Worm (Caenorhabditis elegans) whole organism, late embryonic: ENCODE data around the gene fbxb-71.
A peak's percentile ranks its signal among the peaks of the same experiment; 100 is the strongest.

Experiments used
- C38D4.7 ChIP-seq: fragments of 200-800 bp; sonication (Bioruptor generic); optimal IDR thresholded peaks from 2 replicates; lab custom pipeline; 2018; ENCODE audit warnings: mild to moderate bottlenecking, missing genetic modification characterization, moderate library complexity, missing compliant biosample characterization
- K09A11.1 ChIP-seq: sonication (generic microtip); optimal IDR thresholded peaks from 2 replicates; lab custom pipeline; 2017; ENCODE audit warnings: antibody characterized with exemption, mild to moderate bottlenecking, missing genetic modification characterization, missing compliant biosample characterization; ENCODE audit not compliant: insufficient read depth
- T23F11.4 ChIP-seq: fragments of 200-800 bp; sonication (Bioruptor generic); optimal IDR thresholded peaks from 2 replicates; lab custom pipeline; 2018; ENCODE audit warnings: mild to moderate bottlenecking, missing genetic modification characterization, missing compliant biosample characterization
- Y22D7AL.16 ChIP-seq: sonication (generic microtip); optimal IDR thresholded peaks from 2 replicates; lab custom pipeline; 2016; ENCODE audit warnings: missing genetic modification characterization, missing compliant biosample characterization
- ceh-14 ChIP-seq: sonication (generic microtip); optimal IDR thresholded peaks from 2 replicates; lab custom pipeline; 2016; ENCODE audit warnings: missing genotype, missing genetic modification characterization, missing compliant biosample characterization
- ceh-2 ChIP-seq: sonication (generic microtip); optimal IDR thresholded peaks from 2 replicates; lab custom pipeline; 2016; ENCODE audit warnings: missing genotype, missing genetic modification characterization, missing compliant biosample characterization
- ceh-22 ChIP-seq: sonication (generic microtip); optimal IDR thresholded peaks from 2 replicates; lab custom pipeline; 2017; ENCODE audit warnings: missing biosample characterization, missing genetic modification characterization
- ceh-30 ChIP-seq: fragments of 150-350 bp; optimal IDR thresholded peaks from 2 replicates; lab custom pipeline; 2014; ENCODE audit warnings: missing biosample characterization, missing genetic modification characterization
- ceh-48 ChIP-seq: sonication (generic microtip); optimal IDR thresholded peaks from 2 replicates; lab custom pipeline; 2016; ENCODE audit warnings: missing genetic modification characterization, inconsistent platforms, missing compliant biosample characterization
- ceh-6 ChIP-seq: fragments of 200-800 bp; sonication (Bioruptor generic); optimal IDR thresholded peaks from 2 replicates; lab custom pipeline; 2018; ENCODE audit warnings: mild to moderate bottlenecking, missing genetic modification characterization, missing compliant biosample characterization
- ceh-9 ChIP-seq: sonication (generic microtip); optimal IDR thresholded peaks from 2 replicates; lab custom pipeline; 2016; ENCODE audit warnings: mild to moderate bottlenecking, missing genetic modification characterization, inconsistent platforms, missing compliant biosample characterization
- che-1 ChIP-seq: sonication (generic microtip); optimal IDR thresholded peaks from 2 replicates; lab custom pipeline; 2016; ENCODE audit warnings: mild to moderate bottlenecking, missing genetic modification characterization, missing compliant biosample characterization
- dmd-4 ChIP-seq: sonication (generic microtip); optimal IDR thresholded peaks from 2 replicates; lab custom pipeline; 2016; ENCODE audit warnings: borderline replicate concordance, missing genetic modification characterization, missing compliant biosample characterization
- dve-1 ChIP-seq: sonication (generic microtip); optimal IDR thresholded peaks from 2 replicates; lab custom pipeline; 2017; ENCODE audit warnings: antibody characterized with exemption, mild to moderate bottlenecking, missing genetic modification characterization, missing compliant biosample characterization
- elt-2 ChIP-seq: sonication (generic microtip); optimal IDR thresholded peaks from 2 replicates; lab custom pipeline; 2016; ENCODE audit warnings: missing genetic modification reagents, missing genetic modification characterization, missing compliant biosample characterization
- elt-4 ChIP-seq: sonication (generic microtip); optimal IDR thresholded peaks from 2 replicates; lab custom pipeline; 2016; ENCODE audit warnings: missing genetic modification characterization, missing compliant biosample characterization
- ets-4 ChIP-seq: sonication (generic microtip); optimal IDR thresholded peaks from 2 replicates; lab custom pipeline; 2016; ENCODE audit warnings: missing genetic modification characterization, missing compliant biosample characterization
- eyg-1 ChIP-seq: sonication (generic microtip); optimal IDR thresholded peaks from 2 replicates; lab custom pipeline; 2016; ENCODE audit warnings: missing genotype, missing genetic modification characterization, missing compliant biosample characterization
- fkh-10 ChIP-seq: fragments of 150-350 bp; optimal IDR thresholded peaks from 2 replicates; lab custom pipeline; 2014; ENCODE audit warnings: missing biosample characterization, missing genetic modification reagents, missing genetic modification characterization
- hlh-13 ChIP-seq: fragments of 200-800 bp; sonication (Bioruptor generic); optimal IDR thresholded peaks from 2 replicates; lab custom pipeline; 2018; ENCODE audit warnings: mild to moderate bottlenecking, missing genetic modification characterization, missing compliant biosample characterization
- hlh-6 ChIP-seq: sonication (generic microtip); optimal IDR thresholded peaks from 2 replicates; lab custom pipeline; 2016; ENCODE audit warnings: missing genotype, missing genetic modification characterization, missing compliant biosample characterization
- hlh-8 ChIP-seq: sonication (generic microtip); optimal IDR thresholded peaks from 2 replicates; lab custom pipeline; 2016; ENCODE audit warnings: missing genotype, missing genetic modification characterization, missing compliant biosample characterization
- lim-6 ChIP-seq: sonication (generic microtip); optimal IDR thresholded peaks from 2 replicates; lab custom pipeline; 2016; ENCODE audit warnings: missing genetic modification characterization, missing compliant biosample characterization
- mec-3 ChIP-seq: sonication (generic microtip); optimal IDR thresholded peaks from 2 replicates; lab custom pipeline; 2016; ENCODE audit warnings: borderline replicate concordance, missing genetic modification characterization, missing compliant biosample characterization
- nhr-232 ChIP-seq: sonication (generic microtip); optimal IDR thresholded peaks from 2 replicates; lab custom pipeline; 2016; ENCODE audit warnings: missing genetic modification characterization, missing compliant biosample characterization
- odd-2 ChIP-seq: sonication (generic microtip); optimal IDR thresholded peaks from 2 replicates; lab custom pipeline; 2017; ENCODE audit warnings: antibody characterized with exemption, mild to moderate bottlenecking, missing genetic modification characterization, missing compliant biosample characterization
- pag-3 ChIP-seq: sonication (generic microtip); optimal IDR thresholded peaks from 2 replicates; lab custom pipeline; 2016; ENCODE audit warnings: missing compliant biosample characterization, missing genetic modification characterization, borderline replicate concordance
- pat-9 ChIP-seq: fragments of 200-800 bp; sonication (Bioruptor generic); optimal IDR thresholded peaks from 2 replicates; lab custom pipeline; 2018; ENCODE audit warnings: mild to moderate bottlenecking, missing genetic modification characterization, moderate library complexity, missing compliant biosample characterization
- pqm-1 ChIP-seq: sonication (generic microtip); optimal IDR thresholded peaks from 2 replicates; lab custom pipeline; 2016; ENCODE audit warnings: missing genetic modification characterization, missing compliant biosample characterization
- pros-1 ChIP-seq: fragments of 150-350 bp; optimal IDR thresholded peaks from 2 replicates; lab custom pipeline; 2014; ENCODE audit warnings: missing biosample characterization, missing genetic modification reagents, missing genetic modification characterization
- ref-2 ChIP-seq: sonication (generic microtip); optimal IDR thresholded peaks from 2 replicates; lab custom pipeline; 2016; ENCODE audit warnings: missing genetic modification characterization, missing compliant biosample characterization
- rnt-1 ChIP-seq: sonication (generic microtip); optimal IDR thresholded peaks from 2 replicates; lab custom pipeline; 2016; ENCODE audit warnings: missing genetic modification characterization, missing compliant biosample characterization
- sox-2 ChIP-seq: fragments of 200-800 bp; sonication (Bioruptor generic); IDR thresholded peaks from 2 replicates; pipeline ENCODE4 v1.3.6; 2022; ENCODE audit warnings: missing genetic modification reagents, missing genetic modification characterization, missing compliant biosample characterization
- sox-4 ChIP-seq: sonication (generic microtip); optimal IDR thresholded peaks from 2 replicates; lab custom pipeline; 2017; ENCODE audit warnings: mild to moderate bottlenecking, missing genetic modification characterization, inconsistent platforms, missing compliant biosample characterization
- tbx-2 ChIP-seq: sonication (generic microtip); optimal IDR thresholded peaks from 2 replicates; lab custom pipeline; 2016; ENCODE audit warnings: missing genetic modification characterization, missing compliant biosample characterization
- ttx-3 ChIP-seq: sonication (generic microtip); optimal IDR thresholded peaks from 2 replicates; lab custom pipeline; 2016; ENCODE audit warnings: missing genetic modification reagents, missing genetic modification characterization, missing compliant biosample characterization
- unc-42 ChIP-seq: sonication (generic microtip); optimal IDR thresholded peaks from 2 replicates; lab custom pipeline; 2016; ENCODE audit warnings: missing genotype, missing genetic modification characterization, missing compliant biosample characterization
- unc-55 ChIP-seq: sonication (generic microtip); optimal IDR thresholded peaks from 2 replicates; lab custom pipeline; 2017; ENCODE audit warnings: missing biosample characterization, missing genetic modification reagents, missing genetic modification characterization
- unc-86 ChIP-seq: sonication (generic microtip); optimal IDR thresholded peaks from 2 replicates; lab custom pipeline; 2016; ENCODE audit warnings: missing genetic modification characterization, missing compliant biosample characterization
- zip-5 ChIP-seq: sonication (generic microtip); optimal IDR thresholded peaks from 2 replicates; lab custom pipeline; 2016; ENCODE audit warnings: missing genetic modification characterization, missing compliant biosample characterization

Gene fbxb-71

DNA sequence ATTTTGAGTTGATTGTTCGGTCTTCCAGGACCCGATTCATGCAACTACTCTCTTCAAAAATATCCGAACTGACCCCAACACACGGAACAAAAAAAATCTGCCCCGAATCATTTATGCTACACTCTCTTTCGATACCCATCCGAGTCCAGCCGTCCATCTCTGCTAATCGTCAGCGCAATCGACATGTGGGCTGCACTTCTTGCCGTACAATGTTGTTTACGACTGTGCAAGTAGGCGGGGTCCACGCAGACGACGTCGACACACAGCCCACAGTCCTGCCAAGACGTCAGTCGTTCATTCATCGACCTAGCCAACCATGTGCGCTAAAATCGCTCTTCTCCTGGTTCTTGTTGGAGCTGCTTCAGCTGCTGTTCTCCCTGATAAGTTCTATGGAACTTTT is 3.9 kb upstream of the fbxb-71 start, which contains the start of gene lbp-1:
Gene lbp-1 (plus strand): TSS at position 301 of the 400 bp plus-strand sequence.
- TF ChIP-seq fkh-10 (GFP tag; lab: Kevin White, UChicago): no peak
- TF ChIP-seq ceh-9: no peak
- no peak for TF ChIP-seq elt-2 (tag; lab: Kevin White, UChicago)
- TF ChIP-seq T23F11.4 (GFP tag; lab: Kevin White, UChicago): no peak
- no peak for TF ChIP-seq pqm-1 (tag; lab: Kevin White, UChicago)
- no peak for TF ChIP-seq dmd-4 (tag; lab: Kevin White, UChicago)
- no peak for TF ChIP-seq pag-3 (tag; lab: Kevin White, UChicago)
- no peak for TF ChIP-seq unc-55 (GFP tag; lab: Kevin White, UChicago)
- TF ChIP-seq dve-1 (tag; lab: Kevin White, UChicago): no peak
- TF ChIP-seq ceh-30 (tag; lab: Kevin White, UChicago): no peak
- TF ChIP-seq ceh-2: no peak
- no peak for TF ChIP-seq ceh-6
- TF ChIP-seq pat-9 (tag; lab: Kevin White, UChicago): no peak
- no peak for TF ChIP-seq hlh-6 (tag; lab: Kevin White, UChicago)
- no peak for TF ChIP-seq hlh-13 (GFP tag; lab: Kevin White, UChicago)

DNA sequence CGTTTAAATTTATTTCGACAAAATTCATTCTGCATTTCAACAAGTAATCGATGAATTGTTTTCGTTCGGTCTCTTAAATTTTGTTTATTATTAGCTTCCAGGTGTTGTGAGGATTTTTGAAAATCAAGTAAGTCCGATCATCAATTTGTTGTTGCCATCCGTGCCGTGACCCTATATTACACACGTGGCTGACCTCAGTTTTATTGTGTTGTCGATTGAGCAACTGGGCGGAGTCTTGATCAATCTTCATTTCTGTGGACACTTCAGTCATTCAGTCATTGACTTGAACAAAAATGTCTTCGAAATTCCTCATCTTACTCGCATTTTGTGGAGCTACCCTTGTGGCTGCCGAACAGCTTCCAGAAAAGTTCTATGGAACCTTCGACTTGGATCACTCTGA is 2.2 kb upstream of the fbxb-71 start, which contains the start of gene lbp-2:
Gene lbp-2 (plus strand): TSS at position 102 of the 400 bp plus-strand sequence.
- TF ChIP-seq zip-5 (no peak), K09A11.1 (tag; lab: Kevin White, UChicago) (no peak), eyg-1 (no peak), elt-4 (no peak), fkh-10 (GFP tag; lab: Kevin White, UChicago) (no peak), ets-4 (no peak), hlh-6 (tag; lab: Kevin White, UChicago) (no peak)

DNA sequence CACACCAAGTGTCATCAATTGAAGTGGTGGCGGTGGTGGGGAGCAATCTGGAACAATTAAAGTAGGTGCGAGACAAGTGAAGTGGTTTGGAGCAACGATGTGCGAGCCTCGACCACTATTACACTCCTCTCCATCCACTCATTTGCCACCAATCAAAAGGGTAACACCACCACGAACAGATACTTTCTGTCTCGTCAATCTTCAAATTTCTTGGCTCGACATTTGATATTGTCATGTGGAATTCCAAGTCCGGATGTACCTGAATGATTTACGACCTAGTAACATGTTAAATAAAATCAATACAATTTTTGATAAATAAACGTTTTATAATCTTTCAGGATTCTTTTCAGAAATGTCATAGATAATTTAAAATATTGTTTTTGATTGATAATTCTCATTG is 8.1 kb downstream of the fbxb-71 start, which contains the start of gene sul-1:
Gene sul-1 (minus strand): TSS at position 101 of the 400 bp plus-strand sequence.
- TF ChIP-seq unc-55 (GFP tag; lab: Kevin White, UChicago) (peak; percentile 3), C38D4.7 (GFP tag; lab: Kevin White, UChicago) (no peak)

DNA sequence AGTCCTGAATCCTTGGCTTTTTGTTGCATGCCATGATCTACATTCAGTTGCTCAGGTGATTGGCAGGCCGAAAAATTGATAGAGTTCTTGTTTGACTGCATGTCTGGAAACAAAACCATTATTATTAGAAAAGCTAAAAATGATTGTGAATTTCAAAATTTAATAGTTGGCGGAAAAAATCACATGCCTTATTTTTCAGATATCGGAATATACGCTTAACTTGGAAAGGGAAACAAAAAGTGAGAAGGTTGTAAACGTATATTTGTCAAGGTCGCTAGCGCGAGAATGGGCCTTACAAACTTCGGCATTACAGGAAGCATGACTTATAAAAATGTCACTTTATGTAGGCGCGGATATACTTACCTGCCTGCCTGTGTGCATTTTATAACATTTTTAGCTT is 9.0 kb downstream of the fbxb-71 start, which contains the start of gene K09C4.9:
Gene K09C4.9 (minus strand): TSS at position 101 of the 400 bp plus-strand sequence.
- TF ChIP-seq dmd-4 (tag; lab: Kevin White, UChicago) (no peak), ceh-22 (tag; lab: Kevin White, UChicago) (no peak), ets-4 (no peak), elt-4 (no peak), elt-2 (tag; lab: Kevin White, UChicago) (no peak), tbx-2 (tag; lab: Kevin White, UChicago) (no peak), hlh-6 (tag; lab: Kevin White, UChicago) (no peak), nhr-232 (tag; lab: Kevin White, UChicago) (no peak), mec-3 (tag; lab: Kevin White, UChicago) (no peak), T23F11.4 (GFP tag; lab: Kevin White, UChicago) (no peak), sox-4 (no peak), dve-1 (tag; lab: Kevin White, UChicago) (no peak), rnt-1 (tag; lab: Kevin White, UChicago) (no peak), K09A11.1 (tag; lab: Kevin White, UChicago) (no peak)

DNA sequence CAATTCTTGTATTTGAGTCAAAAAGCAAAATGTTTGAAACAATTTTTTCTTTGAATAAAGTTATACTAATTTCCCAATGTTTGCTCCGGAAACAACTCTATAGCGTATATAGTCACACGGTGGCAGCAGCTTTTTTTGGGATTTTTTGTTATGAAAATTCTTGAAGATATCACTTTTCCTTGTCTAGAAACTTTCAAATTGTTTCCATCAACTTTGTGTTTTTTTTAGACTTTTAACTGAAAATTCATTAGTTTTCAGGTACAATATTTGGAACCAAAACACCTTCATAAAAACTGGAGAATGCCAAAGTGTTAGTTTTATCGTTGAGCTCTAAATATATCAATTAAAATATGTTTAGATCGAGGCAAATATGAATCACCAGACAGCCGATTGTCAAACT is 9.9 kb downstream of the fbxb-71 start, which contains the start of gene K09C4.7:
Gene K09C4.7 (plus strand): TSS at position 301 of the 400 bp plus-strand sequence.
- TF ChIP-seq ref-2 (tag; lab: Kevin White, UChicago) (no peak), ceh-14 (tag; lab: Kevin White, UChicago) (no peak), Y22D7AL.16 (tag; lab: Kevin White, UChicago) (no peak)
- TF ChIP-seq, all 69 proteins: peak for 0

DNA sequence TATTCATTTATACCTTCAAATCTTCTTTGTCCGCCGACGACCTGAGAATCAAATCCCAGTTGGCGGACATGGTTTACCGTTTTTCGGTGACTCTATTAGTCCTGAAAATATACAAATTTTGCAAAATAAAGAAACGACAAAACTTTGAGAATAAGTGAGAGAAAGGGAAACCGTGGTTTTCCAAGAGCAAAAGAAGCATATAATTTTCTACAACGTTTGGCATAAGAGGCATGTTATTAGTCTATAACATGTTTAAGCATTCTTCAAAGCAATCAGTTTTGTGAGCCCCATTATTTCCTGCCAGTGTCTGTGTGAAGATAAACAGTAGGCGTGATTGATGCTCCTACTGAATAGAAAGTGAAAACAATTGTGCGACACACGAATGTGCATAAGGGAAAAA is 17.4 kb downstream of the fbxb-71 start, which contains the start of gene K09C4.10:
Gene K09C4.10 (minus strand): TSS at position 101 of the 400 bp plus-strand sequence.
- TF ChIP-seq K09A11.1 (tag; lab: Kevin White, UChicago) (no peak), pros-1 (tag; lab: Kevin White, UChicago) (no peak), che-1 (tag; lab: Kevin White, UChicago) (no peak), unc-42 (no peak), pqm-1 (tag; lab: Kevin White, UChicago) (no peak), ceh-6 (no peak), odd-2 (tag; lab: Kevin White, UChicago) (no peak), hlh-8 (no peak), ceh-48 (tag; lab: Kevin White, UChicago) (no peak), ttx-3 (tag; lab: Kevin White, UChicago) (no peak), unc-86 (tag; lab: Kevin White, UChicago) (no peak), lim-6 (no peak), zip-5 (no peak), C38D4.7 (GFP tag; lab: Kevin White, UChicago) (no peak), sox-2 (GFP tag; lab: Robert Waterston, UW) (no peak), sox-4 (no peak)
